Worm (Caenorhabditis elegans): ENCODE data around the gene C16E9.1.

DNA sequence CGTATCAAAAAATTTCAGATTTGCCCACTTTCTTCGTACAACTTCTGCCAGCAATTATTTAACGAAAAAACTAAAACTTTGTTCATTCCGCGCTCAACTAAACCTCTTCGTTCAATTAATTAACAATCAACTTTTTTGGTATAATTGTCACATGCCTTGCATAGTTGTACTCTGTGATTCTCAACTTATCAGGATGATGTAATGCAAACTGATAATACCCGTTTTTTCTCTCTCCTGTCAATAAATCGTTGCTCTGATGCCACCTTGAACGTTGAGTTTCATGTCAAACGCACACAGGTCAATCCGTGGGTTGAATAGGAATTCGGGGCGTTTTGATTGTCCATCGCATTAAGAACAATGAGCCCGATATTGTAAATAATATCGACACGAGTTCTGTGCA is 34.4 kb upstream of the C16E9.1 start:
- TF ChIP-seq him-1 (tag; optimal IDR thresholded peaks at IDR 0.05) (no peak), dao-5 (tag; optimal IDR thresholded peaks at IDR 0.05) (no peak), W03F9.2 (tag; optimal IDR thresholded peaks at IDR 0.05) (no peak)
